Fruit fly (Drosophila melanogaster): ENCODE data around the gene Arc42.

Gene Arc42

dm6 chr3R:19880431-19880939 lies 2.9 kb downstream of the Arc42 start (continued):
- TF ChIP-seq CG1621 (tag; optimal IDR thresholded peaks at IDR 0.05) (no peak), cyc (GFP tag; optimal IDR thresholded peaks at IDR 0.05) (peak; percentile 13), dsx (GFP tag; optimal IDR thresholded peaks at IDR 0.05; ENCODE audit: poor library complexity, severe bottlenecking) (no peak), dac (GFP tag; optimal IDR thresholded peaks at IDR 0.05) (no peak), net (GFP tag; optimal IDR thresholded peaks at IDR 0.05) (peak; percentile 51), Lpt (GFP tag; optimal IDR thresholded peaks at IDR 0.05) (no peak), Ets96B (tag; optimal IDR thresholded peaks at IDR 0.05) (peak; percentile 18), CG6792 (GFP tag; optimal IDR thresholded peaks at IDR 0.05) (no peak), CG6854 (GFP tag; optimal IDR thresholded peaks at IDR 0.05) (peak; percentile 38), Sox102F (GFP tag; optimal IDR thresholded peaks at IDR 0.05) (no peak), CG31627 (GFP tag; optimal IDR thresholded peaks at IDR 0.05) (peak; percentile 38), OdsH (GFP tag; optimal IDR thresholded peaks at IDR 0.05) (peak; percentile 11), CG7368 (GFP tag; optimal IDR thresholded peaks at IDR 0.05) (peak; percentile 5), CG10669 (GFP tag; optimal IDR thresholded peaks at IDR 0.05) (no peak)

dm6 chr3R:19888156-19888784 lies 10.7 kb downstream of the Arc42 start, which contains the start of gene ninaE:
TSS of gene ninaE (minus strand) at chr3R:19888206.
- TF ChIP-seq dac (GFP tag; optimal IDR thresholded peaks at IDR 0.05) (no peak), Sox15 (GFP tag; optimal IDR thresholded peaks at IDR 0.05) (no peak), CG1621 (tag; optimal IDR thresholded peaks at IDR 0.05) (no peak), CG31627 (GFP tag; optimal IDR thresholded peaks at IDR 0.05) (no peak), Sox102F (GFP tag; optimal IDR thresholded peaks at IDR 0.05) (no peak), CG34406 (GFP tag; optimal IDR thresholded peaks at IDR 0.05) (no peak), CG11762 (GFP tag; optimal IDR thresholded peaks at IDR 0.05; ENCODE audit: insufficient read depth) (no peak), Ets96B (tag; optimal IDR thresholded peaks at IDR 0.05) (no peak), topi (GFP tag; optimal IDR thresholded peaks at IDR 0.05) (no peak), CG6808 (GFP tag; optimal IDR thresholded peaks at IDR 0.05) (no peak), CG3032 (tag; optimal IDR thresholded peaks at IDR 0.05) (no peak), CG9139 (GFP tag; optimal IDR thresholded peaks at IDR 0.05) (no peak), CG32006 (GFP tag; optimal IDR thresholded peaks at IDR 0.05) (no peak), Lpt (GFP tag; optimal IDR thresholded peaks at IDR 0.05) (no peak), lz (GFP tag; optimal IDR thresholded peaks at IDR 0.05) (no peak), Hr4 (GFP tag; optimal IDR thresholded peaks at IDR 0.05) (no peak), CG11294 (GFP tag; IDR thresholded peaks at IDR 0.05) (no peak), vri (GFP tag; optimal IDR thresholded peaks at IDR 0.05) (no peak), CG15336 (GFP tag; IDR thresholded peaks at IDR 0.05) (no peak), CG11902 (GFP tag; optimal IDR thresholded peaks at IDR 0.05) (no peak)

dm6 chr3R:19889603-19890187 lies 12.2 kb downstream of the Arc42 start:
- peak; percentile 60 for TF ChIP-seq CG6276 (GFP tag; optimal IDR thresholded peaks at IDR 0.05)
- no peak for TF ChIP-seq CG11762 (GFP tag; optimal IDR thresholded peaks at IDR 0.05; ENCODE audit: insufficient read depth)
- no peak for TF ChIP-seq spab (GFP tag; optimal IDR thresholded peaks at IDR 0.05)
- no peak for TF ChIP-seq Eip75B (GFP tag; optimal IDR thresholded peaks at IDR 0.05)
- TF ChIP-seq Hr38 (GFP tag; optimal IDR thresholded peaks at IDR 0.05): no peak
- TF ChIP-seq CG6163 (GFP tag; IDR thresholded peaks at IDR 0.05): 0 out of 3 replicates have a peak, but pooled peaks have one; percentile 6
- no peak for TF ChIP-seq CG11294 (GFP tag; IDR thresholded peaks at IDR 0.05)
- TF ChIP-seq svp (GFP tag): no peak
- no peak for TF ChIP-seq CG16779 (tag; optimal IDR thresholded peaks at IDR 0.05)
- TF ChIP-seq esn (GFP tag; optimal IDR thresholded peaks at IDR 0.05): no peak
- TF ChIP-seq fkh (GFP tag; optimal IDR thresholded peaks at IDR 0.05): peak; percentile 68
- no peak for TF ChIP-seq CG15336 (GFP tag; IDR thresholded peaks at IDR 0.05)
- TF ChIP-seq ss (GFP tag; optimal IDR thresholded peaks at IDR 0.05): no peak
- TF ChIP-seq Eip78C (GFP tag): peak; percentile 46
- no peak for TF ChIP-seq Sox102F (GFP tag; optimal IDR thresholded peaks at IDR 0.05)
- no peak for TF ChIP-seq Sox15 (GFP tag; optimal IDR thresholded peaks at IDR 0.05)
- TF ChIP-seq CG32006 (GFP tag; optimal IDR thresholded peaks at IDR 0.05): peak; percentile 31
- TF ChIP-seq eg (GFP tag; IDR thresholded peaks at IDR 0.05): no peak
- TF ChIP-seq OdsH (GFP tag; optimal IDR thresholded peaks at IDR 0.05): no peak
- no peak for TF ChIP-seq Gug (GFP tag; IDR thresholded peaks at IDR 0.05)
- no peak for TF ChIP-seq CG6854 (GFP tag; optimal IDR thresholded peaks at IDR 0.05)
